Fruit fly (Drosophila melanogaster) whole organism, embryonic: Measurements from ENCODE around the gene rho-4.

Experiments
- BEAF-32 ChIP-seq: fragments of 200-800 bp; sonication (Bioruptor generic); optimal IDR thresholded peaks from 3 replicates; lab custom pipeline; 2017; ENCODE audit warnings: missing biosample characterization, missing genetic modification characterization, mild to moderate bottlenecking, moderate library complexity, missing genetic modification reagents
- CG10431 ChIP-seq: fragments of 200-800 bp; sonication (Bioruptor generic); optimal IDR thresholded peaks from 3 replicates; lab custom pipeline; 2018; ENCODE audit warnings: missing biosample characterization, mild to moderate bottlenecking, missing genetic modification characterization
- CG10654 ChIP-seq: fragments of 200-800 bp; sonication (Bioruptor generic); optimal IDR thresholded peaks from 2 replicates; lab custom pipeline; 2016; ENCODE audit warnings: missing biosample characterization, missing genetic modification characterization
- CG11247 ChIP-seq: fragments of 200-800 bp; sonication (Bioruptor generic); IDR thresholded peaks from 2 replicates; pipeline ENCODE4 v1.3.6; 2022; ENCODE audit warnings: missing biosample characterization, missing genetic modification characterization
- CG11398 ChIP-seq: fragments of 200-800 bp; sonication (Bioruptor generic); optimal IDR thresholded peaks from 2 replicates; lab custom pipeline; 2016; ENCODE audit warnings: missing biosample characterization, missing genetic modification characterization
- CG13296 ChIP-seq: fragments of 200-800 bp; sonication (Bioruptor generic); optimal IDR thresholded peaks from 3 replicates; lab custom pipeline; 2018; ENCODE audit warnings: missing biosample characterization, mild to moderate bottlenecking, missing genetic modification characterization
- CG1529 ChIP-seq: fragments of 200-800 bp; sonication (Bioruptor generic); optimal IDR thresholded peaks from 3 replicates; lab custom pipeline; 2018; ENCODE audit warnings: missing biosample characterization, missing genetic modification characterization
- CG15696 ChIP-seq: fragments of 200-800 bp; sonication (Bioruptor generic); optimal IDR thresholded peaks from 2 replicates; lab custom pipeline; 2019; ENCODE audit warnings: missing biosample characterization, mild to moderate bottlenecking, missing genetic modification characterization, moderate library complexity
- CG1602 ChIP-seq: fragments of 200-800 bp; sonication (Bioruptor generic); optimal IDR thresholded peaks from 3 replicates; lab custom pipeline; 2016; ENCODE audit warnings: missing biosample characterization, missing genetic modification characterization
- CG34422 ChIP-seq: fragments of 200-800 bp; sonication (Bioruptor generic); IDR thresholded peaks from 3 replicates; pipeline ENCODE4 v1.3.6; 2022; ENCODE audit warnings: missing biosample characterization, missing genetic modification characterization
- CG3726 ChIP-seq: fragments of 200-800 bp; sonication (Bioruptor generic); IDR thresholded peaks from 3 replicates; pipeline ENCODE4, ENCODE4 v1.3.6; 2022; ENCODE audit warnings: missing biosample characterization, missing genetic modification characterization
- CG42726 ChIP-seq: fragments of 200-800 bp; sonication (Bioruptor generic); IDR thresholded peaks from 2 replicates; pipeline ENCODE4 v1.3.6; 2022; ENCODE audit warnings: missing biosample characterization, missing genetic modification characterization; ENCODE audit not compliant: partially characterized antibody
- CG6813 ChIP-seq: fragments of 200-800 bp; sonication (Bioruptor generic); optimal IDR thresholded peaks from 2 replicates; lab custom pipeline; 2017; ENCODE audit warnings: missing biosample characterization, missing genetic modification characterization, mild to moderate bottlenecking, moderate library complexity, missing genetic modification reagents
- CG6854 ChIP-seq: fragments of 200-800 bp; sonication (Bioruptor generic); optimal IDR thresholded peaks from 3 replicates; lab custom pipeline; 2017; ENCODE audit warnings: missing biosample characterization, mild to moderate bottlenecking, missing genetic modification characterization
- CG7963 ChIP-seq: fragments of 200-800 bp; sonication (Bioruptor generic); IDR thresholded peaks from 3 replicates; pipeline ENCODE4 v1.3.6; 2022; ENCODE audit warnings: missing biosample characterization, missing genetic modification characterization; ENCODE audit not compliant: partially characterized antibody
- CG7987 ChIP-seq: fragments of 200-800 bp; sonication (Bioruptor generic); optimal IDR thresholded peaks from 2 replicates; lab custom pipeline; 2018; ENCODE audit warnings: missing biosample characterization, mild to moderate bottlenecking, missing genetic modification characterization, moderate library complexity
- CG8290 ChIP-seq, 3 experiments: fragments of 200-800 bp; sonication (Bioruptor generic); optimal IDR thresholded peaks; 2 replicates each; lab custom pipeline; 2016 to 2019; ENCODE audit warnings: missing biosample characterization in 3 of 3, missing genetic modification characterization in 3 of 3, mild to moderate bottlenecking in 2 of 3, moderate library complexity in 1 of 3
- CG8924 ChIP-seq: fragments of 200-800 bp; optimal IDR thresholded peaks from 3 replicates; lab custom pipeline; 2019; ENCODE audit warnings: missing biosample characterization, mild to moderate bottlenecking, missing genetic modification characterization, moderate library complexity
- CG9797 ChIP-seq: fragments of 200-800 bp; sonication (Bioruptor generic); optimal IDR thresholded peaks from 3 replicates; lab custom pipeline; 2018; ENCODE audit warnings: missing biosample characterization, mild to moderate bottlenecking, missing genetic modification characterization
- Chrac-16 ChIP-seq: fragments of 200-800 bp; sonication (Bioruptor generic); optimal IDR thresholded peaks from 3 replicates; lab custom pipeline; 2016; ENCODE audit warnings: missing biosample characterization, missing genetic modification characterization
- Jarid2 ChIP-seq: fragments of 200-800 bp; sonication (Bioruptor generic); optimal IDR thresholded peaks from 3 replicates; lab custom pipeline; 2017; ENCODE audit warnings: mild to moderate bottlenecking, missing biosample characterization, missing genetic modification reagents, missing genetic modification characterization
- Lhr ChIP-seq: fragments of 200-800 bp; sonication (Bioruptor generic); optimal IDR thresholded peaks from 3 replicates; lab custom pipeline; 2017; ENCODE audit warnings: mild to moderate bottlenecking, missing biosample characterization, missing genetic modification reagents, missing genetic modification characterization
- MESR4 ChIP-seq: fragments of 200-800 bp; sonication (Bioruptor generic); optimal IDR thresholded peaks from 2 replicates; lab custom pipeline; 2018; ENCODE audit warnings: missing biosample characterization, mild to moderate bottlenecking, missing genetic modification characterization, moderate library complexity
- Med ChIP-seq: fragments of 200-800 bp; sonication (Bioruptor generic); peaks from one replicate; lab custom pipeline; 2016; ENCODE audit warnings: missing biosample characterization, missing genetic modification characterization, mild to moderate bottlenecking, inconsistent platforms, moderate library complexity
- NFAT ChIP-seq: fragments of 200-800 bp; sonication (Bioruptor generic); IDR thresholded peaks from 2 replicates; pipeline ENCODE4 v1.3.6; 2022; ENCODE audit warnings: missing biosample characterization, missing genetic modification characterization
- Scr ChIP-seq: fragments of 200-800 bp; sonication (Bioruptor generic); IDR thresholded peaks from 2 replicates; pipeline ENCODE4 v1.3.6; 2022; ENCODE audit warnings: missing biosample characterization, missing genetic modification characterization; ENCODE audit not compliant: partially characterized antibody
- Six4 ChIP-seq: fragments of 200-800 bp; sonication (Bioruptor generic); optimal IDR thresholded peaks from 2 replicates; lab custom pipeline; 2016; ENCODE audit warnings: missing biosample characterization, missing genetic modification characterization
- Sry-δ ChIP-seq: fragments of 200-800 bp; sonication (Bioruptor generic); optimal IDR thresholded peaks from 2 replicates; lab custom pipeline; 2016; ENCODE audit warnings: missing biosample characterization, missing genetic modification characterization
- TFAM ChIP-seq: fragments of 200-800 bp; sonication (Bioruptor generic); optimal IDR thresholded peaks from 2 replicates; lab custom pipeline; 2017; ENCODE audit warnings: missing biosample characterization, missing genetic modification characterization, inconsistent platforms
- ara ChIP-seq: fragments of 200-800 bp; sonication (Bioruptor generic); IDR thresholded peaks from 2 replicates; pipeline ENCODE4 v1.3.6; 2022; ENCODE audit warnings: missing biosample characterization, missing genetic modification characterization
- cg ChIP-seq: fragments of 200-800 bp; sonication (Bioruptor generic); optimal IDR thresholded peaks from 3 replicates; lab custom pipeline; 2019; ENCODE audit warnings: missing biosample characterization, mild to moderate bottlenecking, missing genetic modification characterization, moderate library complexity
- chinmo ChIP-seq: fragments of 200-800 bp; sonication (Bioruptor generic); IDR thresholded peaks from 4 replicates; pipeline ENCODE4 v1.3.6; 2022; ENCODE audit warnings: missing biosample characterization, missing genetic modification characterization; ENCODE audit not compliant: partially characterized antibody
- da ChIP-seq: fragments of 200-800 bp; sonication (Bioruptor generic); optimal IDR thresholded peaks from 2 replicates; lab custom pipeline; 2016; ENCODE audit warnings: missing biosample characterization, missing genetic modification characterization
- danr ChIP-seq: fragments of 200-800 bp; sonication (Bioruptor generic); IDR thresholded peaks from 2 replicates; pipeline ENCODE4 v1.3.6; 2022; ENCODE audit warnings: missing biosample characterization, missing genetic modification characterization
- dysf ChIP-seq: fragments of 200-800 bp; sonication (Bioruptor generic); IDR thresholded peaks from 3 replicates; pipeline ENCODE4 v1.3.6; 2022; ENCODE audit warnings: missing biosample characterization, missing genetic modification characterization
- esg ChIP-seq: fragments of 200-800 bp; sonication (Bioruptor generic); conservative IDR thresholded peaks from 2 replicates; pipeline ENCODE4 v1.3.6; 2022; ENCODE audit warnings: missing biosample characterization, missing genetic modification characterization
- ftz-f1 ChIP-seq: fragments of 200-800 bp; sonication (Bioruptor generic); optimal IDR thresholded peaks from 2 replicates; lab custom pipeline; 2016; ENCODE audit warnings: missing biosample characterization, missing genetic modification characterization
- gce ChIP-seq: fragments of 200-800 bp; sonication (Bioruptor generic); IDR thresholded peaks from 3 replicates; pipeline ENCODE4 v1.3.6; 2022; ENCODE audit warnings: missing biosample characterization, missing genetic modification characterization
- h ChIP-seq: fragments of >200 bp; optimal IDR thresholded peaks from 2 replicates; lab custom pipeline; 2017
- nerfin-1 ChIP-seq: fragments of 200-800 bp; sonication (Bioruptor generic); optimal IDR thresholded peaks from 3 replicates; lab custom pipeline; 2019; ENCODE audit warnings: missing biosample characterization, mild to moderate bottlenecking, missing genetic modification characterization, moderate library complexity
- nerfin-2 ChIP-seq: fragments of 200-800 bp; sonication (Bioruptor generic); IDR thresholded peaks from 2 replicates; pipeline ENCODE4 v1.3.6; 2022; ENCODE audit warnings: missing biosample characterization, missing genetic modification characterization; ENCODE audit not compliant: partially characterized antibody
- nom ChIP-seq: fragments of 200-800 bp; sonication (Bioruptor generic); optimal IDR thresholded peaks from 2 replicates; lab custom pipeline; 2017; ENCODE audit warnings: missing biosample characterization, missing genetic modification characterization, mild to moderate bottlenecking, moderate library complexity, missing genetic modification reagents
- pzg ChIP-seq: fragments of 200-800 bp; sonication (Bioruptor generic); optimal IDR thresholded peaks from 3 replicates; lab custom pipeline; 2018; ENCODE audit warnings: missing biosample characterization, mild to moderate bottlenecking, missing genetic modification characterization, moderate library complexity
- sens ChIP-seq: fragments of 200-800 bp; sonication (Bioruptor generic); peaks from one replicate; lab custom pipeline; 2016; ENCODE audit warnings: missing biosample characterization, missing genetic modification characterization
- sna ChIP-seq: fragments of 200-800 bp; sonication (Bioruptor generic); IDR thresholded peaks from 2 replicates; pipeline ENCODE4 v1.3.6; 2022; ENCODE audit warnings: missing biosample characterization, missing genetic modification characterization; ENCODE audit not compliant: partially characterized antibody
- trem ChIP-seq: fragments of 200-800 bp; optimal IDR thresholded peaks from 3 replicates; lab custom pipeline; 2019; ENCODE audit warnings: missing biosample characterization, mild to moderate bottlenecking, missing genetic modification characterization, moderate library complexity
- tup ChIP-seq: fragments of 200-800 bp; sonication (Bioruptor generic); optimal IDR thresholded peaks from 2 replicates; lab custom pipeline; 2016; ENCODE audit warnings: missing biosample characterization, mild to moderate bottlenecking, missing genetic modification characterization, moderate library complexity
- zfh2 ChIP-seq: fragments of 200-800 bp; sonication (Bioruptor generic); optimal IDR thresholded peaks from 2 replicates; lab custom pipeline; 2016; ENCODE audit warnings: missing biosample characterization, missing genetic modification characterization

Gene rho-4

DNA sequence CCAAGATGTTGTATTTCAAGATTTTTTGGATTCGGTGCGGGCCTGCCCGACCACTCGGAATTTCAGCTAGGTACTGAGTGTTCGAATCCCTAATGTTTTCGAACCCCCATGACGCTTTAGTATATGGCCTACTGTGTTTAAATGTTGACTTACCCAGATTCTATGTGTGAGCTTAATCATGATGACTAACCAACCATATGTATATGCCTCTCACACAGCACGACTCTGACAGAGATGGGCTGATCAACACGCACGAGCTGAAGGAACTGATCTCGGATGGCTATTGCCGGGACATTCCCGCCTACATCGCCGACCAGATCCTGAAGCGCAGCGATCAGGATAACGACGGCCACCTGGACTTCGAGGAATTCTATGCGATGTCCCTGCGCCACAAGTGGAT is 4.5 kb downstream of the rho-4 start, which contains the start of gene CG2533 (continued):
- no peak for TF ChIP-seq BEAF-32 (GFP tag; lab: Kevin White, UChicago)

DNA sequence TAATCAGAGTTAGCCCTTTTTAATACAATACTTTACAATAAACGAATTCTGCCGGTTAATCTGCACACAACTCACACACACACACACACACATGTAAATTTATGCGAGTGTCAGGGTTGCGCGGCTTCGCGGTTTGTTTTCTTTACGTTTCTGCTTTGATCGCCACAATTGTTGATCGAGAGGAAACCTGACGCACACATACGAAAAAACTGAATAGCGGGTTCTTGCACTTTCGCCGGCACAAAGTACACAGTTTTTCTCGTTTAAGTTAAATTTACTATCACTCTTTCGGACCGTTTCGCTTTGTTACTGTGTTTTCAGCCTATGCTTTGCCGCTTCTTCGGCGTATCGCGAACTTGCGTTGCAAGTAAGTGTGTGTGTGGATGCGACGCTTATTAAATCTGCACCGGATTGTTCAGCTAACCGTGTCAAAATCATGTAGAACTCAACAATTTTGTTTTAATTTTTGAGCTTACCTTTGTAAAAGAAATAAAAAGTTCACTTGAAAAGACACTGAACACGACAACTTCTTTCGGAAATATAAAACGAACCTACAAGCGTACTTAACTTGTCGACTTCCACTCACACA is 11.5 kb downstream of the rho-4 start:
- no peak for TF ChIP-seq CG6813 (GFP tag; lab: Kevin White, UChicago)
- TF ChIP-seq CG1529 = no peak
- no peak for TF ChIP-seq zfh2 (GFP tag; lab: Kevin White, UChicago)
- TF ChIP-seq CG42726 (GFP tag; lab: Robert Waterston, UW) = no peak
- no peak for TF ChIP-seq CG8290 (GFP tag; optimal IDR thresholded peaks at IDR 0.05; lab: Kevin White, UChicago)
- TF ChIP-seq CG8290 (tag; optimal IDR thresholded peaks at IDR 0.05; lab: Kevin White, UChicago) = no peak
- TF ChIP-seq ara (GFP tag; lab: Robert Waterston, UW) = no peak
- peak; percentile 22 for TF ChIP-seq Jarid2 (GFP tag; lab: Kevin White, UChicago)
- TF ChIP-seq cg = peak; percentile 80
- 0 out of 2 replicates have a peak, but pooled peaks have one; percentile 6 for TF ChIP-seq sna (GFP tag; lab: Robert Waterston, UW)
- peak; percentile 12 for TF ChIP-seq CG6854 (GFP tag; lab: Kevin White, UChicago)
- TF ChIP-seq CG13296 (GFP tag; lab: Kevin White, UChicago) = no peak
- no peak for TF ChIP-seq esg (GFP tag; lab: Robert Waterston, UW)
- TF ChIP-seq CG34422 (GFP tag; lab: Robert Waterston, UW) = 0 out of 3 replicates have a peak, but pooled peaks have one; percentile 47
- TF ChIP-seq nom = peak; percentile 62
- peak; percentile 11 for TF ChIP-seq MESR4 (GFP tag; lab: Kevin White, UChicago)
- TF ChIP-seq da (GFP tag; lab: Kevin White, UChicago) = no peak
- no peak for TF ChIP-seq nerfin-2
- no peak for TF ChIP-seq CG11247
- no peak for TF ChIP-seq NFAT (GFP tag; lab: Robert Waterston, UW)
- peak; percentile 70 for TF ChIP-seq Med
- peak; percentile 7 for TF ChIP-seq sens (GFP tag; lab: Kevin White, UChicago)
- no peak for TF ChIP-seq CG7987 (GFP tag; lab: Kevin White, UChicago)
- no peak for TF ChIP-seq CG10654 (GFP tag; lab: Kevin White, UChicago)
- TF ChIP-seq ftz-f1 (GFP tag; lab: Kevin White, UChicago) = peak; percentile 32

- TF ChIP-seq nerfin-1 (tag; lab: Kevin White, UChicago) (no peak), trem (tag; lab: Kevin White, UChicago) (peak; percentile 76), Six4 (GFP tag; lab: Kevin White, UChicago) (no peak), chinmo (GFP tag; lab: Robert Waterston, UW) (peak; percentile 58; the same call in 1 of the 4 replicates), CG11398 (GFP tag; lab: Kevin White, UChicago) (no peak), gce (GFP tag; lab: Robert Waterston, UW) (no peak), Scr (peak; percentile 90), Sry-δ (GFP tag; lab: Kevin White, UChicago) (peak; percentile 75), CG1602 (GFP tag; lab: Kevin White, UChicago) (no peak), CG8924 (tag; lab: Kevin White, UChicago) (peak; percentile 54), CG10431 (no peak), tup (GFP tag; lab: Kevin White, UChicago) (no peak), h (lab: Kevin White, UChicago) (no peak), pzg (peak; percentile 78), Lhr (peak; percentile 38), CG3726 (GFP tag; lab: Robert Waterston, UW) (no peak), danr (no peak), CG9797 (GFP tag; lab: Kevin White, UChicago) (peak; percentile 86), dysf (GFP tag; lab: Robert Waterston, UW) (no peak), CG15696 (tag; lab: Kevin White, UChicago) (no peak), TFAM (GFP tag; lab: Kevin White, UChicago) (no peak), Chrac-16 (no peak), CG7963 (peak; percentile 36; the same call in 1 of the 3 replicates)
These were observed 12.0 kb downstream of the rho-4 start, which contains the start of the genes CG2247 and CG1703 for dm6 chrX:11611645-11612079. TSS of gene CG2247 (minus strand) at chrX:11611652. TSS of gene CG1703 (plus strand) at chrX:11611927.
